Worm (Caenorhabditis elegans): ENCODE data around the gene fip-1.

- TF ChIP-seq fkh-10 (GFP tag; optimal IDR thresholded peaks at IDR 0.05) (no peak), elt-2 (tag; optimal IDR thresholded peaks at IDR 0.05) (no peak), C08G9.2 (tag; optimal IDR thresholded peaks at IDR 0.05) (no peak), K09A11.1 (tag; optimal IDR thresholded peaks at IDR 0.05; ENCODE audit: insufficient read depth) (no peak)
These were observed 18.5 kb upstream of the fip-1 start for ce11 chrIII:8621002-8621401.

Measured in whole organism, late embryonic.